Fruit fly (Drosophila melanogaster) whole organism, embryonic: ENCODE results near the gene LPCAT.

ENCODE experiments used
- Asciz ChIP-seq: fragments of 200-800 bp; sonication (Bioruptor generic); optimal IDR thresholded peaks from 2 replicates; lab custom pipeline; 2017; ENCODE audit warnings: missing biosample characterization, mild to moderate bottlenecking, missing genetic modification characterization, missing genetic modification reagents
- Blimp-1 ChIP-seq: fragments of 200-800 bp; sonication (Bioruptor generic); optimal IDR thresholded peaks from 3 replicates; lab custom pipeline; 2018; ENCODE audit warnings: missing biosample characterization, missing genetic modification characterization, mild to moderate bottlenecking, moderate library complexity, missing genetic modification reagents
- CG10209 ChIP-seq: fragments of 200-800 bp; sonication (Bioruptor generic); optimal IDR thresholded peaks from 3 replicates; lab custom pipeline; 2017; ENCODE audit warnings: missing biosample characterization, mild to moderate bottlenecking, missing genetic modification characterization, missing genetic modification reagents
- CG12219 ChIP-seq: fragments of 200-800 bp; sonication (Bioruptor generic); optimal IDR thresholded peaks from 3 replicates; lab custom pipeline; 2018; ENCODE audit warnings: missing biosample characterization, mild to moderate bottlenecking, missing genetic modification characterization
- CG14965 ChIP-seq: fragments of 200-800 bp; sonication (Bioruptor generic); optimal IDR thresholded peaks from 2 replicates; lab custom pipeline; 2016; ENCODE audit warnings: missing biosample characterization, missing genetic modification characterization, borderline replicate concordance
- CG17385 ChIP-seq: fragments of 200-800 bp; sonication (Bioruptor generic); optimal IDR thresholded peaks from 3 replicates; lab custom pipeline; 2018; ENCODE audit warnings: missing biosample characterization, mild to moderate bottlenecking, missing genetic modification characterization
- CG17612 ChIP-seq: fragments of 200-800 bp; sonication (Bioruptor generic); IDR thresholded peaks from 2 replicates; pipeline ENCODE4 v1.3.6; 2022; ENCODE audit warnings: missing biosample characterization, missing genetic modification characterization
- CG17802 ChIP-seq: fragments of 200-800 bp; sonication (Bioruptor generic); optimal IDR thresholded peaks from 2 replicates; lab custom pipeline; 2018; ENCODE audit warnings: missing biosample characterization, mild to moderate bottlenecking, missing genetic modification characterization, moderate library complexity
- CG2120 ChIP-seq: fragments of 200-800 bp; sonication (Bioruptor generic); optimal IDR thresholded peaks from 3 replicates; lab custom pipeline; 2016; ENCODE audit warnings: missing biosample characterization, missing genetic modification characterization
- CG2889 ChIP-seq: fragments of 200-800 bp; sonication (Bioruptor generic); IDR thresholded peaks from 3 replicates; pipeline ENCODE4 v1.3.6; 2022; ENCODE audit warnings: missing biosample characterization, missing genetic modification characterization
- CG32532 ChIP-seq: fragments of 200-800 bp; sonication (Bioruptor generic); IDR thresholded peaks from 2 replicates; pipeline ENCODE4 v1.3.6; 2022; ENCODE audit warnings: missing biosample characterization, missing genetic modification characterization
- CG32767 ChIP-seq: fragments of 200-800 bp; sonication (Bioruptor generic); IDR thresholded peaks from 2 replicates; pipeline ENCODE4 v1.3.6; 2022; ENCODE audit warnings: missing biosample characterization, missing genetic modification characterization
- CG33213 ChIP-seq: fragments of 200-800 bp; sonication (Bioruptor generic); optimal IDR thresholded peaks from 3 replicates; lab custom pipeline; 2016; ENCODE audit warnings: missing biosample characterization, missing genetic modification characterization
- CG4820 ChIP-seq: fragments of 200-800 bp; sonication (Bioruptor generic); optimal IDR thresholded peaks from 3 replicates; lab custom pipeline; 2016; ENCODE audit warnings: missing biosample characterization, missing genetic modification characterization
- CG8290 ChIP-seq, 3 experiments: fragments of 200-800 bp; sonication (Bioruptor generic); optimal IDR thresholded peaks; 2 replicates each; lab custom pipeline; 2016 to 2019; ENCODE audit warnings: missing biosample characterization in 3 of 3, missing genetic modification characterization in 3 of 3, mild to moderate bottlenecking in 2 of 3, moderate library complexity in 1 of 3
- CG8924 ChIP-seq: fragments of 200-800 bp; optimal IDR thresholded peaks from 3 replicates; lab custom pipeline; 2019; ENCODE audit warnings: missing biosample characterization, mild to moderate bottlenecking, missing genetic modification characterization, moderate library complexity
- CHES-1-like ChIP-seq: fragments of 200-800 bp; sonication (Bioruptor generic); optimal IDR thresholded peaks from 2 replicates; lab custom pipeline; 2016; ENCODE audit warnings: missing biosample characterization, missing genetic modification characterization
- Drgx ChIP-seq: fragments of 200-800 bp; sonication (Bioruptor generic); IDR thresholded peaks from 2 replicates; pipeline ENCODE4 v1.3.6; 2022; ENCODE audit warnings: missing biosample characterization, missing genetic modification characterization
- Gsc ChIP-seq: fragments of 200-800 bp; sonication (Bioruptor generic); IDR thresholded peaks from 2 replicates; pipeline ENCODE4 v1.3.6; 2022; ENCODE audit warnings: missing biosample characterization, missing genetic modification characterization
- HmgZ ChIP-seq: fragments of 200-800 bp; sonication (Bioruptor generic); optimal IDR thresholded peaks from 2 replicates; lab custom pipeline; 2018; ENCODE audit warnings: missing biosample characterization, mild to moderate bottlenecking, missing genetic modification characterization
- Hmr ChIP-seq: fragments of 200-800 bp; sonication (Bioruptor generic); optimal IDR thresholded peaks from 3 replicates; lab custom pipeline; 2017; ENCODE audit warnings: mild to moderate bottlenecking, missing biosample characterization, missing genetic modification reagents, missing genetic modification characterization
- MESR4 ChIP-seq: fragments of 200-800 bp; sonication (Bioruptor generic); optimal IDR thresholded peaks from 2 replicates; lab custom pipeline; 2018; ENCODE audit warnings: missing biosample characterization, mild to moderate bottlenecking, missing genetic modification characterization, moderate library complexity
- Mrtf ChIP-seq: fragments of 200-800 bp; sonication (Bioruptor generic); IDR thresholded peaks from 3 replicates; pipeline ENCODE4 v1.3.6; 2022; ENCODE audit warnings: missing biosample characterization, missing genetic modification characterization
- NC2α ChIP-seq: fragments of 200-800 bp; sonication (Bioruptor generic); optimal IDR thresholded peaks from 2 replicates; lab custom pipeline; 2016; ENCODE audit warnings: missing biosample characterization, missing genetic modification characterization
- NC2β ChIP-seq: fragments of 200-800 bp; sonication (Bioruptor generic); optimal IDR thresholded peaks from 2 replicates; lab custom pipeline; 2016; ENCODE audit warnings: missing biosample characterization, missing genetic modification characterization
- Nf-YC ChIP-seq: fragments of 200-800 bp; optimal IDR thresholded peaks from 3 replicates; lab custom pipeline; 2019; ENCODE audit warnings: missing biosample characterization, mild to moderate bottlenecking, missing genetic modification characterization, moderate library complexity
- NfI ChIP-seq: fragments of 200-800 bp; sonication (Bioruptor generic); optimal IDR thresholded peaks from 3 replicates; lab custom pipeline; 2018; ENCODE audit warnings: missing biosample characterization, mild to moderate bottlenecking, missing genetic modification characterization, moderate library complexity
- Pdp1 ChIP-seq, 2 experiments: fragments of 200-800 bp; sonication (Bioruptor generic); optimal IDR thresholded peaks; 3 replicates each; lab custom pipeline; 2016; ENCODE audit warnings: missing biosample characterization in 2 of 2, missing genetic modification characterization in 2 of 2, mild to moderate bottlenecking in 1 of 2, moderate library complexity in 1 of 2
- Sox102F ChIP-seq: fragments of 200-800 bp; sonication (Bioruptor generic); optimal IDR thresholded peaks from 2 replicates; lab custom pipeline; 2018; ENCODE audit warnings: missing biosample characterization, mild to moderate bottlenecking, missing genetic modification characterization, moderate library complexity
- Spps ChIP-seq: fragments of 200-800 bp; sonication (Bioruptor generic); optimal IDR thresholded peaks from 2 replicates; lab custom pipeline; 2018; ENCODE audit warnings: missing biosample characterization, mild to moderate bottlenecking, missing genetic modification characterization
- al ChIP-seq: fragments of 200-800 bp; sonication (Bioruptor generic); IDR thresholded peaks from 2 replicates; pipeline ENCODE4 v1.3.6; 2022; ENCODE audit warnings: missing biosample characterization, missing genetic modification characterization
- ato ChIP-seq: fragments of 200-800 bp; sonication (Bioruptor generic); IDR thresholded peaks from 2 replicates; pipeline ENCODE4 v1.3.6; 2022; ENCODE audit warnings: missing biosample characterization, missing genetic modification characterization; ENCODE audit not compliant: partially characterized antibody
- bab2 ChIP-seq: fragments of 200-800 bp; sonication (Bioruptor generic); optimal IDR thresholded peaks from 2 replicates; lab custom pipeline; 2016; ENCODE audit warnings: missing biosample characterization, missing genetic modification characterization
- dati ChIP-seq: fragments of 200-800 bp; sonication (Bioruptor generic); IDR thresholded peaks from 2 replicates; pipeline ENCODE4 v1.3.6; 2022; ENCODE audit warnings: missing biosample characterization, missing genetic modification characterization
- dimm ChIP-seq: fragments of 200-800 bp; sonication (Bioruptor generic); IDR thresholded peaks from 2 replicates; pipeline ENCODE4 v1.3.6; 2022; ENCODE audit warnings: missing biosample characterization, missing genetic modification characterization
- eve ChIP-seq, 2 experiments: fragments of >200 bp; optimal IDR thresholded peaks; 2 replicates each; lab custom pipeline; 2017; ENCODE audit warnings: missing biosample characterization in 2 of 2, missing genetic modification characterization in 2 of 2
- ewg ChIP-seq: fragments of 200-800 bp; sonication (Bioruptor generic); optimal IDR thresholded peaks from 3 replicates; lab custom pipeline; 2017; ENCODE audit warnings: mild to moderate bottlenecking, missing biosample characterization, missing genetic modification reagents, missing genetic modification characterization
- exex ChIP-seq: fragments of 200-800 bp; sonication (Bioruptor generic); optimal IDR thresholded peaks from 4 replicates; lab custom pipeline; 2018; ENCODE audit warnings: missing biosample characterization, mild to moderate bottlenecking, missing genetic modification characterization, moderate library complexity
- gcm2 ChIP-seq: fragments of 200-800 bp; sonication (Bioruptor generic); optimal IDR thresholded peaks from 2 replicates; lab custom pipeline; 2016; ENCODE audit warnings: missing biosample characterization, missing genetic modification characterization
- hth ChIP-seq: fragments of >200 bp; optimal IDR thresholded peaks from 2 replicates; lab custom pipeline; 2017; ENCODE audit warnings: inconsistent platforms
- tin ChIP-seq: fragments of 200-800 bp; sonication (Bioruptor generic); optimal IDR thresholded peaks from 3 replicates; lab custom pipeline; 2016; ENCODE audit warnings: missing biosample characterization, missing genetic modification characterization
- toy ChIP-seq: fragments of 200-800 bp; sonication (Bioruptor generic); IDR thresholded peaks from 2 replicates; pipeline ENCODE4 v1.3.6; 2022; ENCODE audit warnings: missing biosample characterization, missing genetic modification characterization
- vfl ChIP-seq: fragments of 200-800 bp; sonication (Bioruptor generic); optimal IDR thresholded peaks from 2 replicates; lab custom pipeline; 2016; ENCODE audit warnings: missing biosample characterization, missing genetic modification characterization
- wdn ChIP-seq: fragments of 200-800 bp; sonication (Bioruptor generic); IDR thresholded peaks from 2 replicates; pipeline ENCODE4 v1.3.6; 2022; ENCODE audit warnings: missing biosample characterization, missing genetic modification characterization
- wek ChIP-seq: fragments of 200-800 bp; sonication (Bioruptor generic); optimal IDR thresholded peaks from 3 replicates; lab custom pipeline; 2018; ENCODE audit warnings: missing biosample characterization, mild to moderate bottlenecking, missing genetic modification characterization, moderate library complexity
- wor ChIP-seq: fragments of 200-800 bp; sonication (Bioruptor generic); IDR thresholded peaks from 2 replicates; pipeline ENCODE4 v1.3.6; 2022; ENCODE audit warnings: missing biosample characterization, missing genetic modification characterization
- zf30C ChIP-seq: fragments of 200-800 bp; sonication (Bioruptor generic); optimal IDR thresholded peaks from 3 replicates; lab custom pipeline; 2018; ENCODE audit warnings: missing biosample characterization, mild to moderate bottlenecking, missing genetic modification characterization
- zfh2 ChIP-seq: fragments of 200-800 bp; sonication (Bioruptor generic); optimal IDR thresholded peaks from 2 replicates; lab custom pipeline; 2016; ENCODE audit warnings: missing biosample characterization, missing genetic modification characterization

Gene LPCAT

DNA sequence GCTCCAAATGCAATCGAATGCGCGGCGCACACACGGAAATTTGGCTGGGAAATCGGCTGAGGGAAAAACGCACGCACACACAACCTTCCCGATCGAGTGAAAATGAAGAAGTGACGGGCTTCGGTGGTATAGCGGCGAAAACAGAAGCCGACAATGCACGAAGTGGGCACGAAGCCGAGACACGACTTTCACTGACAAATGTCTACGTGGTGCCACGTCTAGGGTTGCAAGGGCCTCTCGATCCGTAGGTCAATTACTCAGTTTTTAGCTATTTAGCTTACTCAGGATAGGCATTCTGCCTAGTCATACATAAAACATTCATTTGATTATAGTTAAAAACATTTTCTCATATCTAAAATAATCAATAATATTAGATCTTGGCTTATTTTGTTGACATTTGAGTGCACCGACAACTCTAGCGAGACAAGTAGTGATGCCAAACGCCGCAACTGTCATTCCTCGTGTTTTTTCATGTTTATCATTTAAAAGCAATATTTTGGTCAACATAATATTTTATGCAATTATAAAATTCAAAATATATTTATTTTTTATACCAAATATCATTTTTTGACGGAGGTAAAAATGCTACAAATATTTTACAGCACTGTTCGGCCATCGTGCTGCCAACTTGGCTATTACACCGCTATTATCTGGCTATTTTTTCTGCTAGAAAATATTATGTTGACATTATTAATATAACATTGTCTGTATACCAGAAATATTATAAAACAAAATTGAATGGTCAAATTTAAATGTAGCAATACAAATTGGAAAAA, 26.1 kb downstream of the LPCAT start (continued):
- TF ChIP-seq al: peak; percentile 77
- no peak for TF ChIP-seq hth (lab: Kevin White, UChicago)
- 0 out of 2 replicates have a peak, but pooled peaks have one; percentile 35 for TF ChIP-seq ato (GFP tag; lab: Robert Waterston, UW)
- TF ChIP-seq Nf-YC (tag; lab: Kevin White, UChicago): peak; percentile 79
- TF ChIP-seq wor (GFP tag; lab: Robert Waterston, UW): peak; percentile 61
- TF ChIP-seq exex (tag; lab: Kevin White, UChicago): peak; percentile 47
- peak; percentile 83 for TF ChIP-seq CG17612 (GFP tag; lab: Robert Waterston, UW)
- TF ChIP-seq CG8290 (GFP tag; optimal IDR thresholded peaks at IDR 0.05; lab: Kevin White, UChicago): peak; percentile 85
- TF ChIP-seq CG8290 (tag; optimal IDR thresholded peaks at IDR 0.05; lab: Kevin White, UChicago): peak; percentile 44 to 89
- peak; percentile 78 for TF ChIP-seq CG4820 (GFP tag; lab: Kevin White, UChicago)
- TF ChIP-seq Drgx (GFP tag; lab: Robert Waterston, UW): peak; percentile 84
- TF ChIP-seq bab2 (GFP tag; lab: Kevin White, UChicago): peak; percentile 65
- peak; percentile 40; the same call in 1 of the 2 replicates for TF ChIP-seq dati (GFP tag; lab: Robert Waterston, UW)
- TF ChIP-seq zfh2 (GFP tag; lab: Kevin White, UChicago): peak; percentile 53
- peak; percentile 93 for TF ChIP-seq CG32767 (GFP tag; lab: Robert Waterston, UW)
- peak; percentile 61 for TF ChIP-seq wdn (GFP tag; lab: Robert Waterston, UW)
- peak; percentile 40 for TF ChIP-seq CHES-1-like
- TF ChIP-seq HmgZ: peak; percentile 88
- peak; percentile 49 for TF ChIP-seq CG17802 (tag; lab: Kevin White, UChicago)
- TF ChIP-seq Hmr (GFP tag; lab: Kevin White, UChicago): peak; percentile 90
- TF ChIP-seq gcm2: peak; percentile 78
- TF ChIP-seq NC2α (GFP tag; lab: Kevin White, UChicago): peak; percentile 60
- TF ChIP-seq CG32532 (GFP tag; lab: Robert Waterston, UW): peak; percentile 94
- TF ChIP-seq ewg: peak; percentile 72
- TF ChIP-seq CG2889 (GFP tag; lab: Robert Waterston, UW): peak; percentile 85
- no peak for TF ChIP-seq CG14965 (GFP tag; lab: Kevin White, UChicago)
- TF ChIP-seq CG17385 (GFP tag; lab: Kevin White, UChicago): peak; percentile 87
- TF ChIP-seq tin (GFP tag; lab: Kevin White, UChicago): peak; percentile 89
- peak; percentile 53; the same call in 1 of the 2 replicates for TF ChIP-seq dimm (GFP tag; lab: Robert Waterston, UW)
- TF ChIP-seq eve (GFP tag; optimal IDR thresholded peaks at IDR 0.05; lab: Kevin White, UChicago): peak in 1 of 2 experiments; percentile 93
- TF ChIP-seq NfI: peak; percentile 84
- peak; percentile 90 for TF ChIP-seq CG8924
- peak; percentile 5 for TF ChIP-seq CG33213 (GFP tag; lab: Kevin White, UChicago)
- TF ChIP-seq CG2120 (GFP tag; lab: Kevin White, UChicago): peak; percentile 86
- peak; percentile 79 for TF ChIP-seq Mrtf (GFP tag; lab: Robert Waterston, UW)
- peak; percentile 93 for TF ChIP-seq MESR4 (GFP tag; lab: Kevin White, UChicago)
- TF ChIP-seq wek (GFP tag; lab: Kevin White, UChicago): peak; percentile 72
- peak; percentile 9 for TF ChIP-seq zf30C (GFP tag; lab: Kevin White, UChicago)
- peak; percentile 86 for TF ChIP-seq CG10209
- TF ChIP-seq CG12219 (GFP tag; lab: Kevin White, UChicago): peak; percentile 87
- TF ChIP-seq Pdp1 (GFP tag; optimal IDR thresholded peaks at IDR 0.05; lab: Kevin White, UChicago): peak; percentile 58 to 71
- TF ChIP-seq Gsc (GFP tag; lab: Robert Waterston, UW): no peak
- TF ChIP-seq vfl (GFP tag; lab: Kevin White, UChicago): peak; percentile 88
- TF ChIP-seq Blimp-1: peak; percentile 90
- TF ChIP-seq Spps: peak; percentile 78
- TF ChIP-seq Sox102F (GFP tag; lab: Kevin White, UChicago): peak; percentile 88
- peak; percentile 58; the same call in 1 of the 2 replicates for TF ChIP-seq toy (GFP tag; lab: Robert Waterston, UW)
- TF ChIP-seq Asciz (GFP tag; lab: Kevin White, UChicago): peak; percentile 77
- TF ChIP-seq NC2β: peak; percentile 81
